Worm (Caenorhabditis elegans) whole organism, L3 larva: Measurements from ENCODE around the gene T06E8.2.

Experiments used
- eor-1 ChIP-seq, 2 experiments: fragments of 150-350 bp; optimal IDR thresholded peaks; 2 replicates each; lab custom pipeline; 2014 to 2018; ENCODE audit warnings: missing biosample characterization in 2 of 2, missing genetic modification characterization in 2 of 2
- fos-1 ChIP-seq: fragments of 150-350 bp; optimal IDR thresholded peaks from 2 replicates; lab custom pipeline; 2014; ENCODE audit warnings: missing biosample characterization, missing genetic modification characterization
- lin-39 ChIP-seq: fragments of 150-350 bp; optimal IDR thresholded peaks from 2 replicates; lab custom pipeline; 2018; ENCODE audit warnings: missing biosample characterization, missing genetic modification reagents, missing genetic modification characterization
- nhr-76 ChIP-seq: fragments of 150-350 bp; sonication (generic microtip); optimal IDR thresholded peaks from 5 replicates; lab custom pipeline; 2014; ENCODE audit warnings: missing biosample characterization, missing genetic modification characterization
- pha-4 ChIP-seq: fragments of 150-350 bp; optimal IDR thresholded peaks from 2 replicates; lab custom pipeline; 2014; ENCODE audit warnings: missing biosample characterization, missing genetic modification reagents, missing genetic modification characterization
- skn-1 ChIP-seq: fragments of 150-350 bp; optimal IDR thresholded peaks from 2 replicates; lab custom pipeline; 2014; ENCODE audit warnings: missing biosample characterization, missing genetic modification characterization
- snpc-4 ChIP-seq: fragments of 150-350 bp; optimal IDR thresholded peaks from 2 replicates; lab custom pipeline; 2014; ENCODE audit warnings: missing biosample characterization, missing genetic modification characterization

ce11 chrV:10002720-10003119, 33.5 kb downstream of the T06E8.2 start:
- no peak for TF ChIP-seq fos-1
- TF ChIP-seq snpc-4 (tag; lab: Kevin White, UChicago), result no peak
- TF ChIP-seq eor-1 (tag; optimal IDR thresholded peaks at IDR 0.05; lab: Kevin White, UChicago), result no peak
- no peak for TF ChIP-seq skn-1 (tag; lab: Kevin White, UChicago)
- no peak for TF ChIP-seq nhr-76 (tag; lab: Kevin White, UChicago)
- TF ChIP-seq pha-4 (tag; lab: Kevin White, UChicago), result no peak
- no peak for TF ChIP-seq lin-39 (tag; lab: Kevin White, UChicago)
